Worm (Caenorhabditis elegans): ENCODE measurements around the gene M03F4.4.

The M03F4.4 gene

DNA sequence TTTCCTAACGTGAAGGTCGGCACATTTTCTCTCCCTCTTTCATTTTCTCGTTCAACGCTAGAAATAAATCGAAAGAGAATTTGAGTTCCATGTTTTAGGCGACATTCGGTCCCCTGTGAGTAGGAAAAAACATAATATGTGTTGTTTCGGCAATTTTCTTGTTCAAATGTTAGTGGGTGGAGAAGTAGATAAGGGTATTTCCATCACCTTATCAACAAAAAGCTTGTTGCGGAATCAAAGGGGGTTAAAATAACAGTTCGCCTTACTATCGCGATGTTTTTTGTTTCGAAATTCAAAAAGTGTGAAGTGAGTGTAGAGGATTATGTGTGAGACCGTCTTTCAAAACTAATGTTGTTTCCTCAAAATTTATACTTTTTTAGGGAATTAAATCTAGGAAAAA, 24.4 kb upstream of the M03F4.4 start:
- TF ChIP-seq ces-1 (GFP tag; optimal IDR thresholded peaks at IDR 0.05): no peak

DNA sequence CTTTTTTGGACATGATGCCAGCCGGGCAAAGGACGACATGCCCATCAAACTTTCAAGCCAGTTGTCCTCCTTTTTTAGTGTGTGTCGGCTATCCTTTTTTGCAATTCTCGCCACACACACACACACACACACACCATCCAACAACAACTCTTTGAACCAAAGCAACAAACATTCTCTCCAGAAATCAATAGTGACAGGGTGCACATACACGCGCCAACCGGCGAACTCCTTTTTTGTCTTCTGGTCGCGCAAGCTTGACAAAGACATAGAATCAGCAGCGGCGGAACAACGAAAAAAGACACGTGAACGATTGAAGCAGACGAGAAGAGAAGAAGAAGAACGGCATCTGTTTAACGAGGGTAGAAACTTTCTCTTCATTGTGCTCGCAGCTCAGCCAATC, 23.8 kb upstream of the M03F4.4 start:
- TF ChIP-seq mls-2 (tag; optimal IDR thresholded peaks at IDR 0.05): no peak
- no peak for TF ChIP-seq zip-8 (tag; optimal IDR thresholded peaks at IDR 0.05)
- TF ChIP-seq ceh-39 (tag; optimal IDR thresholded peaks at IDR 0.05): no peak
- TF ChIP-seq nhr-28 (tag; optimal IDR thresholded peaks at IDR 0.05): no peak
- no peak for TF ChIP-seq blmp-1 (tag; optimal IDR thresholded peaks at IDR 0.05)
- TF ChIP-seq sptf-1 (tag; optimal IDR thresholded peaks at IDR 0.05): no peak
- no peak for TF ChIP-seq mab-5 (tag; optimal IDR thresholded peaks at IDR 0.05)
- TF ChIP-seq cnd-1 (tag; optimal IDR thresholded peaks at IDR 0.05): no peak
- no peak for TF ChIP-seq elt-1 (tag; optimal IDR thresholded peaks at IDR 0.05; ENCODE audit: borderline replicate concordance, insufficient read depth)
- no peak for TF ChIP-seq ham-2 (GFP tag; optimal IDR thresholded peaks at IDR 0.05)
- no peak for TF ChIP-seq nhr-12 (tag; optimal IDR thresholded peaks at IDR 0.05)
- TF ChIP-seq ceh-83 (GFP tag; optimal IDR thresholded peaks at IDR 0.05): no peak
- no peak for TF ChIP-seq tbx-8 (GFP tag; optimal IDR thresholded peaks at IDR 0.05)
- TF ChIP-seq unc-62 (GFP tag; optimal IDR thresholded peaks at IDR 0.05): no peak
- TF ChIP-seq bed-3 (GFP tag; optimal IDR thresholded peaks at IDR 0.05): no peak
- TF ChIP-seq ztf-11 (tag; optimal IDR thresholded peaks at IDR 0.05): no peak
- no peak for TF ChIP-seq snpc-4 (tag; optimal IDR thresholded peaks at IDR 0.05)
- no peak for TF ChIP-seq unc-39 (tag; optimal IDR thresholded peaks at IDR 0.05)

DNA sequence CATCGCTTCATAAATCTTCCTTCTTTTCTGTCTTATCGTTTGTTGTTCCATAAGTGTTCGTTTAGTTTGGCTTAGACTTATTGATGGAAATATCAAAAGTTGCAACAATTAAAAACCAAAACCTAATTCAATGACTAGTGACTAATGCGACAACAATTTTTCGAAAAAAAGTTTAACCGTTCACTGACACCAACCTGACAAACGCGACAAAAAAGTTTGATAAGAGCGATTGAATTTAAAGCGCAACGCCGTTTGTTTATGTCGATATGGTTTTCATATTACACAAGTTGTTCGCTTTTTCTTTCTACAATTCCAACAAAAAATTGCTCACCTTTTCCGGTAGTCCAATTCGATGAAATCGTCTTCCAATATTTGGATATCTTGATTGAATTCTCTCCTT, 21.8 kb upstream of the M03F4.4 start:
- no peak for TF ChIP-seq pha-4 (tag; optimal IDR thresholded peaks at IDR 0.05)
- TF ChIP-seq ztf-11 (tag; optimal IDR thresholded peaks at IDR 0.05): no peak
- no peak for TF ChIP-seq sptf-1 (tag; optimal IDR thresholded peaks at IDR 0.05)
- no peak for TF ChIP-seq flh-1 (GFP tag; optimal IDR thresholded peaks at IDR 0.05)
- TF ChIP-seq nhr-2 (tag; optimal IDR thresholded peaks at IDR 0.05): no peak
- TF ChIP-seq elt-1 (tag; optimal IDR thresholded peaks at IDR 0.05; ENCODE audit: borderline replicate concordance, insufficient read depth): no peak
- TF ChIP-seq ceh-39 (tag; optimal IDR thresholded peaks at IDR 0.05): no peak
- no peak for TF ChIP-seq lin-13 (tag; optimal IDR thresholded peaks at IDR 0.05)
- no peak for TF ChIP-seq mep-1 (tag; optimal IDR thresholded peaks at IDR 0.05)
- no peak for TF ChIP-seq unc-62 (GFP tag; optimal IDR thresholded peaks at IDR 0.05)
- TF ChIP-seq unc-120 (tag; optimal IDR thresholded peaks at IDR 0.05; ENCODE audit: poor library complexity, severe bottlenecking): no peak

- TF ChIP-seq ces-1 (GFP tag; optimal IDR thresholded peaks at IDR 0.05): peak; percentile 64
- TF ChIP-seq bed-3 (GFP tag; optimal IDR thresholded peaks at IDR 0.05): no peak
- no peak for TF ChIP-seq elt-1 (tag; optimal IDR thresholded peaks at IDR 0.05; ENCODE audit: borderline replicate concordance, insufficient read depth)
- peak; percentile 21 for TF ChIP-seq M03D4.4 (tag; optimal IDR thresholded peaks at IDR 0.05)
- peak; percentile 22 for TF ChIP-seq cnd-1 (tag; optimal IDR thresholded peaks at IDR 0.05)
These were observed 20.9 kb upstream of the M03F4.4 start for ce11 chrX:4978103-4978502.

DNA sequence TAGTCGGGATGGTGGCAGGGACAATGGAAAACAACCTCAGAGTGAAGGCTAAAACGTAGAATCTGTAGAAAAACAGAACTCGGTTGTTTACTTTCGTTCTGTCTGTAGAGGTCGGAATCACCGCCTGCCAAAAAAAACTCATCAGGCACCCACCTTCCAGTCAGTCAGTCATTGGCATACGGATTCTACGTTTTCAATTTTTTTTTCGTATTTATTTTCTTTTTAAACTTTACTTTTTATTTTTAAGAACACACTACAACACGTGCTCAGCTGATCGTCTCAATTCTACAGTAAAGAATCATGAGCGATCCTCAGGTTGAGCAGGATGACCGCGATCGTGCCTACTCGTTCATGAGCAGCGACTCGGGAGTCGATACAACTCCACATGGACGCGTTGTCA, 19.3 kb upstream of the M03F4.4 start, which contains the start of gene lfi-1:
Gene lfi-1 (plus strand): TSS at position 301 of the 400 bp plus-strand sequence.
- no peak for TF ChIP-seq lin-32 (GFP tag; optimal IDR thresholded peaks at IDR 0.05)
- no peak for TF ChIP-seq mep-1 (tag; optimal IDR thresholded peaks at IDR 0.05)
- TF ChIP-seq nhr-76 (tag; optimal IDR thresholded peaks at IDR 0.05): no peak
- no peak for TF ChIP-seq ztf-11 (tag; optimal IDR thresholded peaks at IDR 0.05)
- no peak for TF ChIP-seq mab-5 (tag; optimal IDR thresholded peaks at IDR 0.05)
- TF ChIP-seq bed-3 (GFP tag; optimal IDR thresholded peaks at IDR 0.05): no peak
- TF ChIP-seq cnd-1 (tag; optimal IDR thresholded peaks at IDR 0.05): no peak
- TF ChIP-seq ceh-39 (tag; optimal IDR thresholded peaks at IDR 0.05): no peak
- TF ChIP-seq pha-4 (tag; optimal IDR thresholded peaks at IDR 0.05): no peak
- TF ChIP-seq nhr-237 (tag; optimal IDR thresholded peaks at IDR 0.05): no peak
- no peak for TF ChIP-seq nhr-28 (tag; optimal IDR thresholded peaks at IDR 0.05)
- TF ChIP-seq unc-120 (tag; optimal IDR thresholded peaks at IDR 0.05; ENCODE audit: poor library complexity, severe bottlenecking): no peak
- TF ChIP-seq sem-2 (GFP tag; optimal IDR thresholded peaks at IDR 0.05): no peak
- TF ChIP-seq flh-1 (GFP tag; optimal IDR thresholded peaks at IDR 0.05): no peak
- TF ChIP-seq snpc-4 (tag; optimal IDR thresholded peaks at IDR 0.05): no peak
- no peak for TF ChIP-seq nhr-2 (tag; optimal IDR thresholded peaks at IDR 0.05)
- no peak for TF ChIP-seq sptf-1 (tag; optimal IDR thresholded peaks at IDR 0.05)
- TF ChIP-seq zip-8 (tag; optimal IDR thresholded peaks at IDR 0.05): no peak
- TF ChIP-seq mls-2 (tag; optimal IDR thresholded peaks at IDR 0.05): no peak
- TF ChIP-seq ham-2 (GFP tag; optimal IDR thresholded peaks at IDR 0.05): no peak

Data from whole organism, mixed stage, embryonic.